Fruit fly (Drosophila melanogaster) whole organism, embryonic: ENCODE data around the gene CG7342.
A peak's percentile ranks its signal among the peaks of the same experiment; 100 is the strongest.

Experiments
- Abd-B ChIP-seq: fragments of 200-800 bp; sonication (Bioruptor generic); optimal IDR thresholded peaks from 2 replicates; lab custom pipeline; 2018; ENCODE audit warnings: missing biosample characterization, mild to moderate bottlenecking, missing genetic modification characterization, moderate library complexity
- Bteb2 ChIP-seq: fragments of 200-800 bp; sonication (Bioruptor generic); optimal IDR thresholded peaks from 2 replicates; lab custom pipeline; 2016; ENCODE audit warnings: missing biosample characterization, missing genetic modification characterization
- CG10321 ChIP-seq: fragments of 200-800 bp; sonication (Bioruptor generic); IDR thresholded peaks from 2 replicates; pipeline ENCODE4 v1.3.6; 2022; ENCODE audit warnings: missing biosample characterization, missing genetic modification characterization
- CG13287 ChIP-seq: fragments of 200-800 bp; sonication (Bioruptor generic); IDR thresholded peaks from 2 replicates; pipeline ENCODE4 v1.3.6; 2022; ENCODE audit warnings: missing biosample characterization, missing genetic modification characterization; ENCODE audit not compliant: partially characterized antibody
- CG13624 ChIP-seq: fragments of 200-800 bp; sonication (Bioruptor generic); optimal IDR thresholded peaks from 2 replicates; lab custom pipeline; 2016; ENCODE audit warnings: missing biosample characterization, missing genetic modification characterization
- CG15073 ChIP-seq: fragments of 200-800 bp; sonication (Bioruptor generic); optimal IDR thresholded peaks from 2 replicates; lab custom pipeline; 2016; ENCODE audit warnings: missing biosample characterization, missing genetic modification characterization
- CG1529 ChIP-seq: fragments of 200-800 bp; sonication (Bioruptor generic); optimal IDR thresholded peaks from 3 replicates; lab custom pipeline; 2018; ENCODE audit warnings: missing biosample characterization, missing genetic modification characterization
- CG1647 ChIP-seq: fragments of 200-800 bp; sonication (Bioruptor generic); optimal IDR thresholded peaks from 3 replicates; lab custom pipeline; 2016; ENCODE audit warnings: missing biosample characterization, missing genetic modification characterization
- CG17912 ChIP-seq: fragments of 200-800 bp; sonication (Bioruptor generic); optimal IDR thresholded peaks from 2 replicates; lab custom pipeline; 2018; ENCODE audit warnings: missing biosample characterization, mild to moderate bottlenecking, missing genetic modification characterization
- CG2129 ChIP-seq: fragments of 200-800 bp; sonication (Bioruptor generic); IDR thresholded peaks from 2 replicates; pipeline ENCODE4 v1.3.6; 2022; ENCODE audit warnings: missing biosample characterization, missing genetic modification characterization; ENCODE audit not compliant: partially characterized antibody
- CG31365 ChIP-seq: fragments of 200-800 bp; sonication (Bioruptor generic); optimal IDR thresholded peaks from 2 replicates; lab custom pipeline; 2018; ENCODE audit warnings: missing biosample characterization, mild to moderate bottlenecking, missing genetic modification characterization
- CG31388 ChIP-seq: fragments of 200-800 bp; sonication (Bioruptor generic); optimal IDR thresholded peaks from 2 replicates; lab custom pipeline; 2016; ENCODE audit warnings: missing biosample characterization, missing genetic modification characterization
- CG4404 ChIP-seq: fragments of 200-800 bp; sonication (Bioruptor generic); IDR thresholded peaks from 2 replicates; pipeline ENCODE4 v1.3.6; 2022; ENCODE audit warnings: missing biosample characterization, missing genetic modification characterization
- CG7271 ChIP-seq: fragments of 200-800 bp; sonication (Bioruptor generic); optimal IDR thresholded peaks from 2 replicates; lab custom pipeline; 2018; ENCODE audit warnings: missing biosample characterization, mild to moderate bottlenecking, missing genetic modification characterization, moderate library complexity
- CG8388 ChIP-seq: fragments of 200-800 bp; sonication (Bioruptor generic); optimal IDR thresholded peaks from 2 replicates; lab custom pipeline; 2019; ENCODE audit warnings: missing biosample characterization, mild to moderate bottlenecking, missing genetic modification characterization, moderate library complexity
- CG9215 ChIP-seq: fragments of 200-800 bp; sonication (Bioruptor generic); IDR thresholded peaks from 2 replicates; pipeline ENCODE4 v1.3.6; 2022; ENCODE audit warnings: missing biosample characterization, missing genetic modification characterization
- Dip2 ChIP-seq: fragments of 200-800 bp; sonication (Bioruptor generic); IDR thresholded peaks from 2 replicates; pipeline ENCODE4 v1.3.6; 2022; ENCODE audit warnings: missing biosample characterization, missing genetic modification characterization
- Dip3 ChIP-seq: fragments of 200-800 bp; sonication (Bioruptor generic); optimal IDR thresholded peaks from 3 replicates; lab custom pipeline; 2016; ENCODE audit warnings: missing biosample characterization, missing genetic modification characterization
- Doc2 ChIP-seq: fragments of 200-800 bp; sonication (Bioruptor generic); IDR thresholded peaks from 2 replicates; pipeline ENCODE4 v1.3.6; 2022; ENCODE audit warnings: missing biosample characterization, missing genetic modification characterization
- Elba2 ChIP-seq: fragments of 200-800 bp; sonication (Bioruptor generic); optimal IDR thresholded peaks from 3 replicates; lab custom pipeline; 2016; ENCODE audit warnings: missing biosample characterization, missing genetic modification characterization
- Fer1 ChIP-seq: fragments of 200-800 bp; sonication (Bioruptor generic); optimal IDR thresholded peaks from 2 replicates; lab custom pipeline; 2017; ENCODE audit warnings: missing biosample characterization, mild to moderate bottlenecking, missing genetic modification characterization
- Gug ChIP-seq: fragments of 200-800 bp; sonication (Bioruptor generic); IDR thresholded peaks from 4 replicates; pipeline ENCODE4 v1.3.6; 2022; ENCODE audit warnings: missing biosample characterization, missing genetic modification characterization
- HLH4C ChIP-seq: fragments of 200-800 bp; sonication (Bioruptor generic); IDR thresholded peaks from 3 replicates; pipeline ENCODE4 v1.3.6; 2022; ENCODE audit warnings: missing biosample characterization, missing genetic modification characterization; ENCODE audit not compliant: partially characterized antibody
- Hmr ChIP-seq: fragments of 200-800 bp; sonication (Bioruptor generic); optimal IDR thresholded peaks from 3 replicates; lab custom pipeline; 2017; ENCODE audit warnings: mild to moderate bottlenecking, missing biosample characterization, missing genetic modification reagents, missing genetic modification characterization
- Hr78 ChIP-seq, 2 experiments: fragments of 200-800 bp in 1 of 2; fragments of >200 bp in 1 of 2; sonication (Bioruptor generic) in 1 of 2; optimal IDR thresholded peaks; 2 replicates each; lab custom pipeline; 2017 to 2019; ENCODE audit warnings: missing biosample characterization in 2 of 2, missing genetic modification characterization in 2 of 2, mild to moderate bottlenecking in 1 of 2, moderate library complexity in 1 of 2
- Med ChIP-seq: fragments of 200-800 bp; sonication (Bioruptor generic); peaks from one replicate; lab custom pipeline; 2016; ENCODE audit warnings: missing biosample characterization, missing genetic modification characterization, mild to moderate bottlenecking, inconsistent platforms, moderate library complexity
- Rfx ChIP-seq: fragments of 200-800 bp; sonication (Bioruptor generic); IDR thresholded peaks from 2 replicates; pipeline ENCODE4 v1.3.6; 2022; ENCODE audit warnings: missing biosample characterization, missing genetic modification characterization
- Spps ChIP-seq: fragments of 200-800 bp; sonication (Bioruptor generic); optimal IDR thresholded peaks from 2 replicates; lab custom pipeline; 2018; ENCODE audit warnings: missing biosample characterization, mild to moderate bottlenecking, missing genetic modification characterization
- Stat92E ChIP-seq, 3 experiments: fragments of >200 bp in 2 of 3; fragments of 200-800 bp in 1 of 3; sonication (Bioruptor generic) in 1 of 3; optimal IDR thresholded peaks; 2 replicates each; lab custom pipeline; 2017 to 2019; ENCODE audit warnings: missing biosample characterization in 3 of 3, missing genetic modification characterization in 3 of 3, mild to moderate bottlenecking in 1 of 3, moderate library complexity in 1 of 3
- Vsx1 ChIP-seq: fragments of 200-800 bp; sonication (Bioruptor generic); optimal IDR thresholded peaks from 2 replicates; lab custom pipeline; 2017; ENCODE audit warnings: missing biosample characterization, mild to moderate bottlenecking, missing genetic modification characterization, missing genetic modification reagents
- ac ChIP-seq: fragments of 200-800 bp; sonication (Bioruptor generic); optimal IDR thresholded peaks from 3 replicates; lab custom pipeline; 2017; ENCODE audit warnings: missing biosample characterization, mild to moderate bottlenecking, missing genetic modification characterization
- bsh ChIP-seq, 2 experiments: fragments of 200-800 bp; sonication (Bioruptor generic); optimal IDR thresholded peaks; 2 replicates each; lab custom pipeline; 2017 to 2018; ENCODE audit warnings: mild to moderate bottlenecking in 2 of 2, missing biosample characterization in 2 of 2, missing genetic modification characterization in 2 of 2, moderate library complexity in 1 of 2
- cato ChIP-seq: fragments of 200-800 bp; sonication (Bioruptor generic); optimal IDR thresholded peaks from 2 replicates; lab custom pipeline; 2016; ENCODE audit warnings: missing biosample characterization, missing genetic modification characterization, borderline replicate concordance
- cwo ChIP-seq: fragments of 200-800 bp; sonication (Bioruptor generic); optimal IDR thresholded peaks from 3 replicates; lab custom pipeline; 2017; ENCODE audit warnings: missing biosample characterization, missing genetic modification characterization, mild to moderate bottlenecking, moderate library complexity, missing genetic modification reagents
- gsb-n ChIP-seq: fragments of 200-800 bp; sonication (Bioruptor generic); optimal IDR thresholded peaks from 3 replicates; lab custom pipeline; 2018; ENCODE audit warnings: missing biosample characterization, mild to moderate bottlenecking, missing genetic modification characterization
- ham ChIP-seq: fragments of 200-800 bp; sonication (Bioruptor generic); IDR thresholded peaks from 2 replicates; pipeline ENCODE4 v1.3.6; 2022; ENCODE audit warnings: missing biosample characterization, missing genetic modification characterization
- hb ChIP-seq: fragments of 200-800 bp; sonication (Bioruptor generic); IDR thresholded peaks from 3 replicates; pipeline ENCODE4 v1.3.6; 2022; ENCODE audit warnings: missing biosample characterization, missing genetic modification characterization; ENCODE audit not compliant: partially characterized antibody
- maf-S ChIP-seq: fragments of 200-800 bp; sonication (Bioruptor generic); optimal IDR thresholded peaks from 2 replicates; lab custom pipeline; 2016; ENCODE audit warnings: missing biosample characterization, missing genetic modification characterization
- pan ChIP-seq, 4 experiments: fragments of >200 bp in 3 of 4; fragments of 200-800 bp in 1 of 4; sonication (Bioruptor generic) in 1 of 4; optimal IDR thresholded peaks in 3 of 4; IDR thresholded peaks in 1 of 4; 2 replicates each; pipeline versions ENCODE4 v1.3.6 to Lab custom; 2017 to 2022; ENCODE audit warnings: missing biosample characterization in 2 of 4, missing genetic modification characterization in 2 of 4, mixed read lengths in 1 of 4
- ro ChIP-seq: fragments of 200-800 bp; sonication (Bioruptor generic); IDR thresholded peaks from 2 replicates; pipeline ENCODE4 v1.3.6; 2022; ENCODE audit warnings: missing biosample characterization, missing genetic modification characterization
- sc ChIP-seq, 3 experiments: fragments of >200 bp in 2 of 3; fragments of 200-800 bp in 1 of 3; sonication (Bioruptor generic) in 1 of 3; optimal IDR thresholded peaks; 2 replicates in 2 of 3; 3 replicates in 1 of 3; lab custom pipeline; 2017; ENCODE audit warnings: mild to moderate bottlenecking in 1 of 3, missing biosample characterization in 1 of 3, missing genetic modification characterization in 1 of 3, missing genetic modification reagents in 1 of 3
- sob ChIP-seq: fragments of 200-800 bp; sonication (Bioruptor generic); IDR thresholded peaks from 2 replicates; pipeline ENCODE4 v1.3.6; 2022; ENCODE audit warnings: missing biosample characterization, missing genetic modification characterization
- tgo ChIP-seq: fragments of 200-800 bp; sonication (Bioruptor generic); IDR thresholded peaks from 3 replicates; pipeline ENCODE4 v1.3.6; 2022; ENCODE audit warnings: missing biosample characterization, missing genetic modification characterization
- tna ChIP-seq: fragments of 200-800 bp; sonication (Bioruptor generic); IDR thresholded peaks from 2 replicates; pipeline ENCODE4 v1.3.6; 2022; ENCODE audit warnings: missing biosample characterization, missing genetic modification characterization; ENCODE audit not compliant: partially characterized antibody
- tx ChIP-seq: fragments of 200-800 bp; sonication (Bioruptor generic); optimal IDR thresholded peaks from 2 replicates; lab custom pipeline; 2016; ENCODE audit warnings: missing biosample characterization, missing genetic modification characterization
- vvl ChIP-seq: fragments of 200-800 bp; sonication (Bioruptor generic); IDR thresholded peaks from 2 replicates; pipeline ENCODE4 v1.3.6; 2022; ENCODE audit warnings: missing biosample characterization, missing genetic modification characterization
- zfh2 ChIP-seq: fragments of 200-800 bp; sonication (Bioruptor generic); optimal IDR thresholded peaks from 2 replicates; lab custom pipeline; 2016; ENCODE audit warnings: missing biosample characterization, missing genetic modification characterization

CG7342 gene

dm6 chr3R:19641498-19642065 lies 38.4 kb downstream of the CG7342 start (continued):
- TF ChIP-seq CG8388 (GFP tag; lab: Kevin White, UChicago) (peak; percentile 85), gsb-n (tag; lab: Kevin White, UChicago) (peak; percentile 84), CG15073 (peak; percentile 30), Vsx1 (peak; percentile 64), cato (peak; percentile 27), CG31365 (peak; percentile 65), hb (GFP tag; lab: Robert Waterston, UW) (no peak), Abd-B (no peak), tgo (peak; percentile 90), CG2129 (GFP tag; lab: Robert Waterston, UW) (no peak), cwo (peak; percentile 86), CG31388 (GFP tag; lab: Kevin White, UChicago) (peak; percentile 69), CG17912 (GFP tag; lab: Kevin White, UChicago) (no peak), zfh2 (GFP tag; lab: Kevin White, UChicago) (peak; percentile 40), Stat92E (GFP tag; optimal IDR thresholded peaks at IDR 0.05; lab: Kevin White, UChicago) (no peak), ham (no peak), sob (GFP tag; lab: Robert Waterston, UW) (peak; percentile 88), CG4404 (no peak), Fer1 (GFP tag; lab: Kevin White, UChicago) (peak; percentile 91), Gug (GFP tag; lab: Robert Waterston, UW) (peak; percentile 42; the same call in 2 of the 4 replicates), CG1647 (GFP tag; lab: Kevin White, UChicago) (peak; percentile 60), Dip3 (peak; percentile 42), pan (optimal IDR thresholded peaks at IDR 0.05; lab: Kevin White, UChicago) (no peak), pan (GFP tag; optimal IDR thresholded peaks at IDR 0.05 in 1 of 2, IDR thresholded peaks at IDR 0.05 in 1 of 2) (peak in 1 of 2 experiments; percentile 94), sc (optimal IDR thresholded peaks at IDR 0.05; lab: Kevin White, UChicago) (no peak), sc (GFP tag; optimal IDR thresholded peaks at IDR 0.05; lab: Kevin White, UChicago) (peak; percentile 50), Bteb2 (peak; percentile 80), CG10321 (GFP tag; lab: Robert Waterston, UW) (peak; percentile 61; the same call in 1 of the 2 replicates), HLH4C (GFP tag; lab: Robert Waterston, UW) (no peak), CG1529 (GFP tag; lab: Kevin White, UChicago) (peak; percentile 82), tna (GFP tag; lab: Robert Waterston, UW) (no peak), Hr78 (GFP tag; optimal IDR thresholded peaks at IDR 0.05; lab: Kevin White, UChicago) (peak in 1 of 2 experiments; percentile 50), CG7271 (tag; lab: Kevin White, UChicago) (peak; percentile 64), Hmr (peak; percentile 89), Elba2 (GFP tag; lab: Kevin White, UChicago) (no peak), CG9215 (GFP tag; lab: Robert Waterston, UW) (no peak; the same call in 1 of the 2 replicates), ac (peak; percentile 18), tx (GFP tag; lab: Kevin White, UChicago) (no peak), maf-S (GFP tag; lab: Kevin White, UChicago) (peak; percentile 52), Spps (peak; percentile 81), Med (peak; percentile 91), Rfx (peak; percentile 91), Doc2 (GFP tag; lab: Robert Waterston, UW) (peak; percentile 59; the same call in 1 of the 2 replicates), ro (GFP tag; lab: Robert Waterston, UW) (peak; percentile 44; the same call in 1 of the 2 replicates), Dip2 (no peak), bsh (GFP tag; optimal IDR thresholded peaks at IDR 0.05; lab: Kevin White, UChicago) (peak in 1 of 2 experiments; percentile 92), CG13624 (peak; percentile 70), vvl (GFP tag; lab: Robert Waterston, UW) (peak; percentile 95), CG13287 (GFP tag; lab: Robert Waterston, UW) (no peak)
